Worm (Caenorhabditis elegans): ENCODE data around the gene lam-1.
"Not testable (repeated sequence)": the region's sequence is repeated elsewhere in the genome, so short reads cannot be mapped to it uniquely, and the experiment has no call there.

The lam-1 gene

ce11 chrIV:5183755-5184166 lies 10.6 kb downstream of the lam-1 start, which contains the start of gene W03F8.4:
Gene W03F8.4, plus strand, starts transcription at chrIV:5184123.
- TF ChIP-seq unc-62 (GFP tag; optimal IDR thresholded peaks at IDR 0.05), result no peak

- TF ChIP-seq unc-62 (GFP tag; optimal IDR thresholded peaks at IDR 0.05), result no peak
These were observed 13.5 kb downstream of the lam-1 start, which contains the start of the genes W03F8.6 and mtrf-1L for ce11 chrIV:5186480-5187205. Gene W03F8.6, minus strand, starts transcription at chrIV:5186580. Gene mtrf-1L, plus strand, starts transcription at chrIV:5187155.

ce11 chrIV:5188051-5188450 lies 14.9 kb downstream of the lam-1 start:
- TF ChIP-seq unc-62 (GFP tag; optimal IDR thresholded peaks at IDR 0.05), result no peak

- TF ChIP-seq unc-62 (GFP tag; optimal IDR thresholded peaks at IDR 0.05), result no peak
These were observed 22.4 kb downstream of the lam-1 start, which contains the start of gene gpa-18 for ce11 chrIV:5195531-5195930. Gene gpa-18, minus strand, starts transcription at chrIV:5195631.

- no peak for TF ChIP-seq unc-62 (GFP tag; optimal IDR thresholded peaks at IDR 0.05)
These were observed 27.7 kb downstream of the lam-1 start for ce11 chrIV:5200813-5201212.

- TF ChIP-seq unc-62 (GFP tag; optimal IDR thresholded peaks at IDR 0.05), result no peak
These were observed 29.4 kb downstream of the lam-1 start for ce11 chrIV:5202575-5202974.

ce11 chrIV:5204573-5204972 lies 31.4 kb downstream of the lam-1 start, which contains the start of gene tni-4:
Gene tni-4, plus strand, starts transcription at chrIV:5204591.
- no peak for TF ChIP-seq unc-62 (GFP tag; optimal IDR thresholded peaks at IDR 0.05)

ce11 chrIV:5206716-5207115 lies 33.6 kb downstream of the lam-1 start:
- no peak for TF ChIP-seq unc-62 (GFP tag; optimal IDR thresholded peaks at IDR 0.05)

- TF ChIP-seq unc-62 (GFP tag; optimal IDR thresholded peaks at IDR 0.05), result no peak
These were observed 36.3 kb downstream of the lam-1 start, which contains the start of the genes Y59E9AL.36 and nbet-1 for ce11 chrIV:5209390-5209789. Gene Y59E9AL.36, minus strand, starts transcription at chrIV:5209481. Gene nbet-1, plus strand, starts transcription at chrIV:5209501.

ce11 chrIV:5210606-5211005 lies 37.5 kb downstream of the lam-1 start:
- TF ChIP-seq unc-62 (GFP tag; optimal IDR thresholded peaks at IDR 0.05), result no peak

- no peak for TF ChIP-seq unc-62 (GFP tag; optimal IDR thresholded peaks at IDR 0.05)
These were observed 42.0 kb downstream of the lam-1 start, which contains the start of gene Y59E9AL.4 for ce11 chrIV:5215092-5215491. Gene Y59E9AL.4, minus strand, starts transcription at chrIV:5215192.

- TF ChIP-seq unc-62 (GFP tag; optimal IDR thresholded peaks at IDR 0.05), result no peak
These were observed 43.2 kb downstream of the lam-1 start for ce11 chrIV:5216349-5216748.

ce11 chrIV:5218496-5218895 lies 45.4 kb downstream of the lam-1 start, which contains the start of gene nsph-4.2:
Gene nsph-4.2, plus strand, starts transcription at chrIV:5218796.
- not testable (repeated sequence) for TF ChIP-seq unc-62 (GFP tag; optimal IDR thresholded peaks at IDR 0.05)

- no peak for TF ChIP-seq unc-62 (GFP tag; optimal IDR thresholded peaks at IDR 0.05)
These were observed 48.6 kb downstream of the lam-1 start for ce11 chrIV:5221721-5222120.

- no peak for TF ChIP-seq unc-62 (GFP tag; optimal IDR thresholded peaks at IDR 0.05)
These were observed 51.1 kb downstream of the lam-1 start, which contains the start of gene Y59E9AL.8 for ce11 chrIV:5224238-5224637. Gene Y59E9AL.8, minus strand, starts transcription at chrIV:5224338.

ce11 chrIV:5225277-5225822 lies 52.2 kb downstream of the lam-1 start, which contains the start of gene cylc-1:
Gene cylc-1, minus strand, starts transcription at chrIV:5225772.
- not testable (repeated sequence) for TF ChIP-seq unc-62 (GFP tag; optimal IDR thresholded peaks at IDR 0.05)

- TF ChIP-seq unc-62 (GFP tag; optimal IDR thresholded peaks at IDR 0.05), result not testable (repeated sequence)
These were observed 53.4 kb downstream of the lam-1 start, which contains the start of gene nsph-4.1 for ce11 chrIV:5226552-5226951. Gene nsph-4.1, plus strand, starts transcription at chrIV:5226852.
